Worm (Caenorhabditis elegans) whole organism, young adult: ENCODE measurements around the gene scp-1.

Experiments
- atf-7 ChIP-seq: sonication (generic microtip); optimal IDR thresholded peaks from 2 replicates; lab custom pipeline; 2017; ENCODE audit warnings: mild to moderate bottlenecking, missing genetic modification characterization, missing compliant biosample characterization
- ceh-91 ChIP-seq: fragments of 200-800 bp; sonication (Bioruptor generic); IDR thresholded peaks from 2 replicates; pipeline ENCODE4 v1.3.6; 2022; ENCODE audit warnings: missing genetic modification reagents, missing genetic modification characterization, missing compliant biosample characterization
- zfh-2 ChIP-seq: fragments of 200-800 bp; sonication (Bioruptor generic); conservative IDR thresholded peaks from 2 replicates; pipeline ENCODE4 v1.3.6; 2022; ENCODE audit warnings: missing genetic modification reagents, missing genetic modification characterization, missing compliant biosample characterization

DNA sequence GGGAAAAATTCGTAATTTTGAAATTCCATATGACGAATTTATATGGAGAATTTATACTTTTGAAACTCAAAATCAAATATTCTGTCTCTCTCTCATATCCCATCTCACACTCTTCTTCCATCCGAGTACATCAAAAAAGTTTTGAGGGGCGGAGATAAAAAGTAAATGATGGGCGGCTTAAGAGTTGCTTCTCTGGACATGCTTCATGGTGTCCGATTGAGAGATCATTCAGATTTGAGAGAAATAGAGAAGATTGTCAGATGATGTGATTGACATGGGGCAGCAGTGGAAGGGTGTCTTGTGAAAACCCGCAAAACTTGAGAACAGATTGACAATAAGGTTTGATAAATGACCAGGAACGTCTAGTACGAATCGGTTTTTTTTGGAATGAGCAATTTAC is 18.1 kb upstream of the scp-1 start:
- no peak for TF ChIP-seq ceh-91 (GFP tag; lab: Robert Waterston, UW)
- TF ChIP-seq zfh-2 = no peak
- TF ChIP-seq atf-7 (tag; lab: Kevin White, UChicago) = no peak
